Worm (Caenorhabditis elegans): ENCODE data around the gene F14H8.2.

- TF ChIP-seq elt-1 (tag; optimal IDR thresholded peaks at IDR 0.05; ENCODE audit: borderline replicate concordance, insufficient read depth), result no peak
- no peak for TF ChIP-seq elt-3 (tag; optimal IDR thresholded peaks at IDR 0.05)
- no peak for TF ChIP-seq ztf-11 (tag; optimal IDR thresholded peaks at IDR 0.05)
- no peak for TF ChIP-seq mab-5 (tag; optimal IDR thresholded peaks at IDR 0.05)
- no peak for TF ChIP-seq ceh-39 (tag; optimal IDR thresholded peaks at IDR 0.05)
- no peak for TF ChIP-seq drap-1 (GFP tag; optimal IDR thresholded peaks at IDR 0.05)
- no peak for TF ChIP-seq blmp-1 (tag; optimal IDR thresholded peaks at IDR 0.05)
- no peak for TF ChIP-seq unc-120 (tag; optimal IDR thresholded peaks at IDR 0.05; ENCODE audit: poor library complexity, severe bottlenecking)
- TF ChIP-seq unc-62 (GFP tag; optimal IDR thresholded peaks at IDR 0.05), result no peak
- no peak for TF ChIP-seq nhr-28 (tag; optimal IDR thresholded peaks at IDR 0.05)
- TF ChIP-seq lsy-2 (tag; optimal IDR thresholded peaks at IDR 0.05), result no peak
- TF ChIP-seq lin-13 (tag; optimal IDR thresholded peaks at IDR 0.05), result no peak
- TF ChIP-seq sptf-1 (tag; optimal IDR thresholded peaks at IDR 0.05), result no peak
Observed at ce11 chrV:15067165-15067564, 47.0 kb upstream of the F14H8.2 start, which contains the start of gene C25D7.10.
